Fruit fly (Drosophila melanogaster): ENCODE data around the gene Drsl4.

- no peak for TF ChIP-seq CG8478 (optimal IDR thresholded peaks at IDR 0.05)
- TF ChIP-seq EcR (GFP tag; optimal IDR thresholded peaks at IDR 0.05): no peak
- TF ChIP-seq pan (optimal IDR thresholded peaks at IDR 0.05): no peak
Measured at dm6 chr3L:3266306-3266705, 49.1 kb upstream of the Drsl4 start.
